Fruit fly (Drosophila melanogaster): Measurements from ENCODE around the gene Hpr1.

dm6 chr3R:5821243-5821642, at the start of gene Hpr1:
- TF ChIP-seq EcR (GFP tag; optimal IDR thresholded peaks at IDR 0.05), result no peak
- no peak for TF ChIP-seq usp (GFP tag; optimal IDR thresholded peaks at IDR 0.05)
- TF ChIP-seq Dll (optimal IDR thresholded peaks at IDR 0.05), result no peak

Data from whole organism.